Fruit fly (Drosophila melanogaster) whole organism, larva: Measurements from ENCODE around the gene CG34452.

Source experiments
- noc ChIP-seq: fragments of 200-800 bp; sonication (Bioruptor generic); optimal IDR thresholded peaks from 3 replicates; lab custom pipeline; 2019; ENCODE audit warnings: missing biosample characterization, mild to moderate bottlenecking, missing genetic modification characterization, moderate library complexity

CG34452 gene

dm6 chr3L:15649561-15649960 lies 38.1 kb downstream of the CG34452 start, which contains the start of the genes Eig71Ea and Eig71Eb:
TSS of gene Eig71Ea (minus strand) at chr3L:15649661.
TSS of gene Eig71Eb (plus strand) at chr3L:15649936.
- TF ChIP-seq noc (tag; lab: Kevin White, UChicago), result no peak

DNA sequence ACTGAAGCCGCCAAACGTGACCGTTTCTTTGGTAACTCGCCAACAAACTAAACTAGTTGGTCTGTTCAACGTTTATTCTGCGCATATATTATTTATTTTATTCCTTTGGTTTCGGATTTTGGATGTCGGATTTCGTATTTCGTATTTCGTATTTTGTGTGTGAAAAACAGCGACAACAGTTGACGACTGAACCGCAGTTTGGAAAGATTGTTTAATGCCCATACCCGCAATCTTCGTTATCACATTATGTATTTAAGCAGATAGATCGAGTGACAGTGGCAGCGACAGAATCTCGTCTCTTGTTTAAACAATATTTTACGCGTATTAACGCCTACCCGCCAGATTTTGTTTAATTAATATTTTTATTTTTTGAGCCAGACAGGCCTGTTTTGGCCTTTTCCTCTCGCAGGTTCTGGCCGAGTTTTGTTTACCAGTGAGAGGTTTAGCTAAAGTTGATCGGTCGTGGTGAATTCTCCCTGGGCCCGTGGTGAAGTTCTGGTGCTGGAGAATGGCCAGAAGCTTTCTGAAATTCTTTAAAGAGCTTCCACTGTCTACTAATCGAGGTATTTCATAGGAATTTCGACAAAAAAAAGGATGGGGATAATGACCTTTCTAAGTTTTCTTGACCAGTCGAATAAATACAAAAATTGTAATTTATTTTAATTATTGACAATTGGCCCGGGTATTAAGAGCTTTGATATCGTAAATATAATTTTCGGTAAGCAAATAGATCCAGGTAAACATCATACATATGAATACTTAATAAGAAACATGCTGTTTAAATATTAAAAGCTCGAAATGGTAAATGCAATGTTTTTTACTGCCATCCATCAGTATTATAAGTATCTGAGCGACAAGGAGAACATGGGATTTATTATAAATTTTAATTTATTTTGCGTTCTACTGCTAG lies 39.7 kb downstream of the CG34452 start, which contains the start of the genes comm3 and CG43083:
Gene comm3 (minus strand): TSS at position 51 of the 910 bp plus-strand sequence.
Gene CG43083 (plus strand): TSS at position 860 of the 910 bp plus-strand sequence.
- TF ChIP-seq noc (tag; lab: Kevin White, UChicago), result no peak

DNA sequence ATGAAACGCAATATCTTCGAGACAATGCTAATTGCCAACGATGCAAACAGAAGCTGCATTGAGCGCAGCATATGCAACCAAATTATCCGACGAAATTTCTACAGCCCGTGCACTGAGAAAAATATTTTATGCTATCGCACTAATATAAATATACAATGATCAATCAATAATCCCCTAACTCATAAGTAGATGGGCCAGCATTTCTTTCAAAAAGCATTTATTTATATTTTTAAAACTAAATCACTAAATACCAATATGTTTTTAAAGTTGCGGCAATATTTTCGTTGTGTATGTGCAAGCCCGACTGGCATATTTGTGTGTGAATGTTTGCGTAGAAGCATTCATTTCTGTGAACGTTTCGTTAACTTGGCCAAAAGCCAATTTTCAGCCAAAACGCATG lies 41.5 kb downstream of the CG34452 start:
- TF ChIP-seq noc (tag; lab: Kevin White, UChicago), result no peak

DNA sequence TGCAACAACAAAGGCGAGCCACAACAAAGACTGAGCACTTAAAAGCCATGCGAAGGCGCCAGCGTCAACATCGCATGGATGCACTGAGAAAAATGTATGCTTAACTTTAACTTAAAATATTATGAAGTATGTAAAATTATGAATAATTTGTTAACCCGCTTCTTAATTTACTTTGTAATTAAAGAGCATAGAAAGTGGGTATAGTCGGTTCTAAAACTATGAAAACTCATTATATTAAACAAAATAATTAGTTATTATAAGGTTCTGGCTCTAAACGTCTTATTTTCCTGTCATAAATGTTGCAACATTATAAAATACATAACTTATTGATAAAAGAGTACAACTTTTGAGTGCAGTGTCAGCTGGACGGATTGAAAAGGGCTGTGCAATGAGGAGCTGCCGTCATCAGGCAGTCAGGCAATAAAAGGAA lies 46.1 kb downstream of the CG34452 start:
- no peak for TF ChIP-seq noc (tag; lab: Kevin White, UChicago)

DNA sequence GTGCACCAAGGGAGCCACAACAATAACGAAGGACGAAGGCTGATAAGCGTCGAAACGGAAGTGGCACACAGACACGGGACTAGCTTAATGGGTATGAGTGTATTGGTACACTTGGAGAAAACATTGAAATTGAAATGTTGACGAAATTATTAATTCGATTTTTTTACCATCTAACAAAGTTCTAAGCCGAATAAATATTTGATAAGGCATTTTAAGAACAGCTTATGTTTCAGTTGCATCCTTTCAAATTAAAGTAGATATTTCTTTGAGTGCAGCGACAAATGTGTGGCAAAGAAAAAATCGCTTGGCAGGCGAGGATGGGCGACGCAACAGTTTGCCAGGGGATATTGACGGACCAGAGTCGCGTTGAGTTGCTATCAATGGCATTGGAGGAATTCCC lies 47.7 kb downstream of the CG34452 start:
- no peak for TF ChIP-seq noc (tag; lab: Kevin White, UChicago)

DNA sequence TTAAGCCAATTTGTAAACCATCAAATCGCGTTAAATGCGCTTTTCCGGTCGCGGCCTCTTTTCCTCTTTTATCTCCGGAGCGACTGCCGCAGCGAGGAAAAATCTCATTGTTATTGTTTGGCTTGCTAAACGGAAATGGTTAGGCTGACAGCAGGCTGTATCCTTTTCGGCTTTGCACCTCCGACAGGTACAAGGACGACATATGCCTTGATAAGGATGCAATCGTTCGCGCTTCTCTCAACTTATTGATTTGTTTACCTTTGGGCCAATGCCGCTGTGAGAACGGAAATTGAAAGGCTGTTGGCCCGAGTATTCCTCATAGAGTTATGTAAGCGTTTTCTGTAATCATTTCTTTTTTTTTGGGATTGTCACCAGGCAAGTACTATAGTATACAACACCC lies 49.2 kb downstream of the CG34452 start:
- TF ChIP-seq noc (tag; lab: Kevin White, UChicago), result no peak

DNA sequence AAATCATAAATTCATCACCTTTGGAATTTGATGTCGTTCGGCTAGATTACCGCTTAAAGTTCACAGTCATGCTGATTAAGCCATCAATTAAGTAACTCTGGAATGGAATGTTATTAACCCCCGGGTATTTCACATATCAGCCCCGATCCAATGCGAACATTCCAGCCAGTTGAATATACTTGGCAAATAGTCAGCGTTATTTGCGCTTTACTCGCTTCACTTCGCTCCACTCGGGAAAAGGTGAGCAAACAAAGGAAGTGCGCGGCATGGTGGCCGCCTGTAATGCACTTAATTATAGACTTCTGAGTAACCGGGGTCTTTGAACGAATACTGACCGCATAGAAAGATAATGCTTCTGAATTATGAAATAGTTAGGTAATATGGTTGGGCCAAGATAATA lies 50.1 kb downstream of the CG34452 start:
- no peak for TF ChIP-seq noc (tag; lab: Kevin White, UChicago)

DNA sequence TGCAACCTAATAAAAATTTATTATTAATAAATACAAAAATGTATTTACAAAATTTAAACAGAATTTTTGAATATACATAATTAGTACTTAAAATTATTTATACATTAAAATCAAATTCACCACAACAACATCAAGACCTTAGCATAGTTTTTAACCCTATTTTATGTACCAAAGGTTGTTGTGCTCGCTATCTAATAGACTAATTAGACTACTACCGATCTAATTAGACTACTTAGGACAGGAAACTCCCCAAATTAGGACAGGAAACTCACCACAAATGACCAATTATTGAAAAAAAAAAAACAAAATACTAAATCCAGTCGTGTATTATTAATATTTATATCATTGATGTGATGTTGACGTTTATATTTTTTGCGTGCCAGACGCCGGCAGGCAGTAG lies 50.7 kb downstream of the CG34452 start:
- TF ChIP-seq noc (tag; lab: Kevin White, UChicago), result no peak

DNA sequence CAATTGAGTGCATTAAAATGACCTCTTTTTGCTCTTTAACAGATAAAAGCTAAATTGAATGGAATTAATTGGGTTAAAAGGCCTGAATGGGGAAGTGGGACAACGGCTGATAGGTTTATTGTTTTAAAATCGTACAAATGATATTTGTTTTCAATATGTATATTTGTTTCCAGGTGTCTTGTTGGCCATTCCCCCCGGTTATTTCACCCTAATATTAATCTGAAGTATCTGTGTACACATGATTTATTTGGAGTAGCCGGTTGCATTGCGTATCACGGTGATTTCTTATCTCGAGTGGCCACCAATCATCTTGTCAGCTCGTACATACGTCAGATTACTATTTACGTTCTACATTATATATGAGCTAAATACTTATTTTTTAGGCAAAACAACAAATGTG lies 51.3 kb downstream of the CG34452 start:
- peak; percentile 52 for TF ChIP-seq noc (tag; lab: Kevin White, UChicago)
